Worm (Caenorhabditis elegans) whole organism, L4 larva: Measurements from ENCODE around the gene Y69A2AR.24.

Experiments
- aly-2 ChIP-seq: sonication (generic microtip); optimal IDR thresholded peaks from 2 replicates; lab custom pipeline; 2018; ENCODE audit warnings: missing biosample characterization, missing genetic modification characterization
- ceh-32 ChIP-seq: sonication (generic microtip); optimal IDR thresholded peaks from 2 replicates; lab custom pipeline; 2016; ENCODE audit warnings: mild to moderate bottlenecking, missing genetic modification characterization, missing compliant biosample characterization; ENCODE audit not compliant: poor library complexity
- ces-1 ChIP-seq: fragments of 150-350 bp; sonication (generic microtip); optimal IDR thresholded peaks from 4 replicates; lab custom pipeline; 2014; ENCODE audit warnings: missing biosample characterization, missing genetic modification reagents, missing genetic modification characterization
- daf-12 ChIP-seq: fragments of 150-350 bp; optimal IDR thresholded peaks from 2 replicates; lab custom pipeline; 2014; ENCODE audit warnings: missing biosample characterization, missing genetic modification reagents, missing genetic modification characterization
- lim-7 ChIP-seq: fragments of 200-800 bp; sonication (Bioruptor generic); IDR thresholded peaks from 2 replicates; pipeline ENCODE4 v1.3.6; 2022; ENCODE audit warnings: missing genetic modification characterization, missing compliant biosample characterization
- lin-15B ChIP-seq: fragments of 150-350 bp; sonication (generic microtip); optimal IDR thresholded peaks from 3 replicates; lab custom pipeline; 2014; ENCODE audit warnings: missing biosample characterization, missing genetic modification characterization
- nhr-28 ChIP-seq: fragments of 150-350 bp; optimal IDR thresholded peaks from 2 replicates; lab custom pipeline; 2014; ENCODE audit warnings: missing biosample characterization, missing genetic modification characterization
- skn-1 ChIP-seq: fragments of 150-350 bp; optimal IDR thresholded peaks from 2 replicates; lab custom pipeline; 2014; ENCODE audit warnings: missing biosample characterization, missing genetic modification characterization

DNA sequence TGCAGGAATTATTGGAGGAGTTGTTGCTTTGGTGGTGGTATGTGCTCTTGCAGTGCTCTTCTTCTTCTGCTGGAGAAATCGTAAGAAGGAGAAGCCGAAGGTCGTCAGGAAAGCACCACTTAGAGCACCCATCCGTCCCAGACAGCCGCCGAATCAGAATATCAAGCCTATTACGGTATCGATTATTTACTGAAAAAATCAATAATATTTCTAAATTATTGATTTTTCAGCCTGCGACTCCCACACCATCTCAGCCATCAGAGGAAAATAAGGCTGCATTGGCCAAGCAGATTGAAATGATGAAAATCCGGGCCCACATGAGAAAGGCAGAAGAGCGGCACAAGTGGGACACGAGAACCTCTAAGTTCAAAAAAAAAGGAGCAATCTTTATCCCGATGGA lies 7.7 kb downstream of the Y69A2AR.24 start:
- TF ChIP-seq aly-2 (tag; lab: Kevin White, UChicago) (no peak), ceh-32 (tag; lab: Kevin White, UChicago) (no peak), daf-12 (tag; lab: Kevin White, UChicago) (no peak), lim-7 (GFP tag; lab: Robert Waterston, UW) (no peak), nhr-28 (tag; lab: Kevin White, UChicago) (no peak), ces-1 (GFP tag; lab: Kevin White, UChicago) (no peak), skn-1 (tag; lab: Kevin White, UChicago) (no peak), lin-15B (tag; lab: Kevin White, UChicago) (no peak)
